Worm (Caenorhabditis elegans): ENCODE measurements around the gene C03E10.3.

The C03E10.3 gene

DNA sequence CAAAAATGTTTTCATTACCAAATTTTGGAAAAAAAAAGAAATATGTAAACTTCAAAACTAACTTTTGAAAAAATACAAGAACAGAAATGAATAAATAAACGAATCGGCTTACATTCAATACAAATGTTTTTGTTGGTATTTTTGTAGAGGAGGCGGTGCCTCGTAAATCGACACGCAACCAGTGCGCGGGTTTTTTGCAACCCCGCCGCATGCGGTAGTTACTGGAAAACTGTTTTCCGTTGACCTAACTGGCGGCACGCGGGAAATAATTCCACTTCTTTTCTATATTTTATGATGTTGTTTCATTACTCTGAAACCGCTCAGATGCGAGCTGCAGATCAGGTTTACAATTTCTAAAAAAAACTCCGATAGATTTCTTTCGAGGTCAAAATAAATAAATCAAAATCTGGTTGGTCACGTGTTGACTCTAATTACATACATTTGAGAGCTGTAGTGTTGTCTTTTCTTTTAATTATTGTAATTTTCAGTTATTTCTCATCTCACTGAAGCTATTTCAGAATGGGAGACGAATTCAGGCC is 47.0 kb upstream of the C03E10.3 start, which contains the start of the genes dvc-1 and ima-1 (continued):
- TF ChIP-seq hlh-4 (tag; optimal IDR thresholded peaks at IDR 0.05) (no peak), isw-1 (GFP tag; IDR thresholded peaks at IDR 0.05) (peak; percentile 56), C04F5.9 (tag; optimal IDR thresholded peaks at IDR 0.05) (no peak), lin-39 (tag; optimal IDR thresholded peaks at IDR 0.05) (peak; percentile 42), nhr-19 (GFP tag; conservative IDR thresholded peaks at IDR 0.05) (peak; percentile 73), blmp-1 (tag; optimal IDR thresholded peaks at IDR 0.05) (peak; percentile 44), vab-15 (tag; optimal IDR thresholded peaks at IDR 0.05) (no peak), unc-62 (GFP tag; optimal IDR thresholded peaks at IDR 0.05) (no peak), nhr-20 (tag; optimal IDR thresholded peaks at IDR 0.05) (peak; percentile 71), lin-14 (GFP tag; optimal IDR thresholded peaks at IDR 0.05) (peak; percentile 64), lsy-2 (tag; optimal IDR thresholded peaks at IDR 0.05) (peak; percentile 63 to 70), pqm-1 (tag; optimal IDR thresholded peaks at IDR 0.05) (no peak), ztf-4 (tag; optimal IDR thresholded peaks at IDR 0.05) (no peak), egl-13 (tag; optimal IDR thresholded peaks at IDR 0.05) (no peak), pax-3 (tag; optimal IDR thresholded peaks at IDR 0.05) (peak; percentile 7), fkh-4 (tag; optimal IDR thresholded peaks at IDR 0.05; ENCODE audit: borderline replicate concordance) (no peak), xbp-1 (tag; optimal IDR thresholded peaks at IDR 0.05) (peak; percentile 61), aha-1 (tag; optimal IDR thresholded peaks at IDR 0.05) (no peak), dpl-1 (GFP tag; optimal IDR thresholded peaks at IDR 0.05) (peak; percentile 36 to 68 (median 62)), ceh-82 (tag; optimal IDR thresholded peaks at IDR 0.05) (peak; percentile 75 to 93 (median 86)), efl-3 (GFP tag; optimal IDR thresholded peaks at IDR 0.05) (no peak), mdl-1 (tag; optimal IDR thresholded peaks at IDR 0.05) (peak in 1 of 2 experiments; percentile 36), nhr-90 (tag; optimal IDR thresholded peaks at IDR 0.05; ENCODE audit: poor library complexity) (peak; percentile 74), nhr-84 (tag; optimal IDR thresholded peaks at IDR 0.05) (no peak), mef-2 (tag; optimal IDR thresholded peaks at IDR 0.05) (no peak)

DNA sequence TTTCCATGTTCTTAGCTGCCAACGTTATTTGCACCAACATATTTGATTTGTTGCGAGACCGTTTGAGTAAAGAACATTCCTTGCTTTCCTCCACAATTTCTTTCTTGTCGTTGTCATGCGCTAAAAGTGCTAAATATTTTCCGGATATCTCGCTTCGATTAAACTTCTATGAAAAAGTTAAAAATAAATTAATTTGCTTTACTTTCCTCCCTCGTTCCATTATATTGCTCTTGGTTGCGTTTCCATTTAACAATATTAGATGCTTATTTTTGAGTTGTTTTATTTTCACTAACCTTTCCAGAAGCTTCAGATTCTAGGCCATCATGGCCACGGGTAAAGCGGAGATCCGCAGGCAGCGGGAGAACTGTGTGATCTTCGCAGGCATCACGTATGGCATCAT is 44.6 kb upstream of the C03E10.3 start, which contains the start of gene pgap-1:
Gene pgap-1, plus strand, starts transcription at position 301 of the 400 bp plus-strand sequence.
- TF ChIP-seq zag-1 (tag; optimal IDR thresholded peaks at IDR 0.05) (no peak), lin-13 (GFP tag; optimal IDR thresholded peaks at IDR 0.05) (no peak), aly-2 (tag; optimal IDR thresholded peaks at IDR 0.05) (no peak), tbx-2 (tag; optimal IDR thresholded peaks at IDR 0.05) (no peak), unc-62 (GFP tag; optimal IDR thresholded peaks at IDR 0.05) (no peak), dpl-1 (GFP tag; optimal IDR thresholded peaks at IDR 0.05) (no peak), ets-5 (GFP tag; IDR thresholded peaks at IDR 0.05) (no peak), nhr-84 (tag; optimal IDR thresholded peaks at IDR 0.05) (no peak), nhr-12 (tag; optimal IDR thresholded peaks at IDR 0.05) (no peak), efl-1 (optimal IDR thresholded peaks at IDR 0.05) (no peak), efl-1 (GFP tag; optimal IDR thresholded peaks at IDR 0.05 in 1 of 2) (no peak), lin-14 (GFP tag; optimal IDR thresholded peaks at IDR 0.05) (no peak), snu-23 (GFP tag; optimal IDR thresholded peaks at IDR 0.05) (no peak), ztf-4 (tag; optimal IDR thresholded peaks at IDR 0.05) (no peak), pqm-1 (tag; optimal IDR thresholded peaks at IDR 0.05) (no peak), skn-1 (tag; optimal IDR thresholded peaks at IDR 0.05) (no peak), hpl-2 (GFP tag; optimal IDR thresholded peaks at IDR 0.05) (no peak)

- TF ChIP-seq fos-1 (tag; optimal IDR thresholded peaks at IDR 0.05) (no peak), xbp-1 (tag; optimal IDR thresholded peaks at IDR 0.05) (no peak), nhr-12 (tag; optimal IDR thresholded peaks at IDR 0.05) (no peak), pqm-1 (tag; optimal IDR thresholded peaks at IDR 0.05) (no peak), aha-1 (tag; optimal IDR thresholded peaks at IDR 0.05) (no peak), hlh-4 (tag; optimal IDR thresholded peaks at IDR 0.05) (no peak), nhr-28 (tag; optimal IDR thresholded peaks at IDR 0.05) (no peak), vab-15 (tag; optimal IDR thresholded peaks at IDR 0.05) (no peak), nhr-71 (tag; optimal IDR thresholded peaks at IDR 0.05) (no peak), egl-27 (tag; optimal IDR thresholded peaks at IDR 0.05) (no peak), nhr-76 (tag; optimal IDR thresholded peaks at IDR 0.05) (no peak)
Measured at ce11 chrV:11244539-11244938, 41.7 kb upstream of the C03E10.3 start, which contains the start of gene mxl-1. Gene mxl-1, plus strand, starts transcription at chrV:11244839.
